Worm (Caenorhabditis elegans) whole organism, L1 larva: ENCODE measurements around the gene lron-5.

Experiments used
- blmp-1 ChIP-seq: fragments of 150-350 bp; optimal IDR thresholded peaks from 2 replicates; lab custom pipeline; 2014; ENCODE audit warnings: missing biosample characterization, missing genetic modification characterization
- egl-13 ChIP-seq: sonication (generic microtip); optimal IDR thresholded peaks from 2 replicates; lab custom pipeline; 2016; ENCODE audit warnings: missing genotype, missing genetic modification reagents, missing genetic modification characterization, missing compliant biosample characterization
- hlh-4 ChIP-seq: sonication (generic microtip); optimal IDR thresholded peaks from 2 replicates; lab custom pipeline; 2016; ENCODE audit warnings: mild to moderate bottlenecking, missing genetic modification characterization, missing compliant biosample characterization
- snu-23 ChIP-seq: sonication (generic microtip); optimal IDR thresholded peaks from 2 replicates; lab custom pipeline; 2016; ENCODE audit warnings: missing genetic modification characterization, missing compliant biosample characterization
- tbx-2 ChIP-seq: sonication (generic microtip); optimal IDR thresholded peaks from 2 replicates; lab custom pipeline; 2016; ENCODE audit warnings: missing genetic modification characterization, missing compliant biosample characterization

DNA sequence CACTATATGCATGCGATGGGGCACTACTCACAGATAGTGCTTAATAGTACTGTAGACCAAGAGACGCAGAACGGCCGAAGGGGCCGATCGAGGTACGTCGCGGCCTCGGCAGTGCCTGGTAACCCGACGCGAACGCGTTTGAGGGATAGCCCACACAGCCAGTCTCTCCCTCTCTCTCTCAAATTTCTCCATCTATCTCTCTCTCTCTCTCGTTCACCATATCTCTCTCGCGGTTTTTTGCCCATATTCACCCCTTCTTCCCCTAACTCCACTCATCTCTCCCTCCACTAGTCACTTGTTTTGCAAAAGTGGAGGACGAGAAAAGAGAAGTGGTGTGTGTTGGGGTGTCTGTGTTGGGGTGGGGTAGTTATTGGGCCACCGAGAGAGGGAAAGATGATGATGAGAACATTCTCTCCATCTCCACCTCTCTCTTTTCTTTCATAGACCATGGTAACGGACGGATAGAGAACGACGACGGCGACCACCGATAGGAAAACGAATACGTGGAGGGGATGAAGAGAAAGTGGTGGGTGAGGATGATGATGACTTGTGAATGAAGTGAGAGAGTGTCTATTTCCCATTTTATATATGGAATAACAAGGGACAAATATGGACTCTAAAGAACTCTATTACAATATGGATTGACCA lies 44.0 kb downstream of the lron-5 start:
- TF ChIP-seq blmp-1 (tag; lab: Kevin White, UChicago) (peak; percentile 87), hlh-4 (tag; lab: Kevin White, UChicago) (no peak), tbx-2 (peak; percentile 18), egl-13 (no peak), snu-23 (peak; percentile 61)
